Worm (Caenorhabditis elegans) whole organism, L2 larva: Measurements from ENCODE around the gene gst-32.

Experiments
- F13H6.1 ChIP-seq: sonication (generic microtip); optimal IDR thresholded peaks from 2 replicates; lab custom pipeline; 2016; ENCODE audit warnings: missing genetic modification characterization, missing compliant biosample characterization
- ama-1 ChIP-seq: fragments of 150-350 bp; optimal IDR thresholded peaks from 2 replicates; lab custom pipeline; 2018; ENCODE audit warnings: inconsistent platforms
- ceh-82 ChIP-seq: fragments of 150-350 bp; optimal IDR thresholded peaks from 2 replicates; lab custom pipeline; 2014; ENCODE audit warnings: missing biosample characterization, missing genetic modification characterization
- egl-27 ChIP-seq: sonication (generic microtip); optimal IDR thresholded peaks from 3 replicates; lab custom pipeline; 2017; ENCODE audit warnings: missing biosample characterization, missing genetic modification reagents, missing genetic modification characterization
- mdl-1 ChIP-seq, 2 experiments: fragments of 150-350 bp in 1 of 2; sonication (generic microtip) in 1 of 2; optimal IDR thresholded peaks; 2 replicates each; lab custom pipeline; 2017; ENCODE audit warnings: missing biosample characterization in 2 of 2, missing genetic modification characterization in 2 of 2
- nhr-11 ChIP-seq: fragments of 150-350 bp; optimal IDR thresholded peaks from 2 replicates; lab custom pipeline; 2014; ENCODE audit warnings: missing biosample characterization, missing genetic modification characterization
- nhr-129 ChIP-seq: fragments of 150-350 bp; optimal IDR thresholded peaks from 2 replicates; lab custom pipeline; 2014; ENCODE audit warnings: missing biosample characterization, missing genetic modification characterization
- nhr-23 ChIP-seq: fragments of 150-350 bp; optimal IDR thresholded peaks from 2 replicates; lab custom pipeline; 2014; ENCODE audit warnings: missing biosample characterization, missing genetic modification reagents, missing genetic modification characterization
- skn-1 ChIP-seq: sonication (generic microtip); optimal IDR thresholded peaks from 2 replicates; lab custom pipeline; 2017; ENCODE audit warnings: missing biosample characterization, missing genetic modification characterization
- sma-3 ChIP-seq: sonication (generic microtip); optimal IDR thresholded peaks from 2 replicates; lab custom pipeline; 2016; ENCODE audit warnings: missing genetic modification reagents, missing genetic modification characterization, missing compliant biosample characterization
- snpc-4 ChIP-seq: fragments of 150-350 bp; optimal IDR thresholded peaks from 2 replicates; lab custom pipeline; 2014; ENCODE audit warnings: missing biosample characterization, missing genetic modification characterization
- unc-39 ChIP-seq: fragments of 150-350 bp; optimal IDR thresholded peaks from 2 replicates; lab custom pipeline; 2014; ENCODE audit warnings: missing biosample characterization, missing genetic modification characterization
- ztf-11 ChIP-seq: sonication (generic microtip); optimal IDR thresholded peaks from 2 replicates; lab custom pipeline; 2017; ENCODE audit warnings: missing biosample characterization, missing genetic modification characterization

ce11 chrII:15169811-15170282 lies 8.5 kb downstream of the gst-32 start, which contains the start of gene gst-29:
- TF ChIP-seq nhr-129 (no peak), F13H6.1 (tag; lab: Kevin White, UChicago) (no peak), ceh-82 (tag; lab: Kevin White, UChicago) (no peak), nhr-11 (tag; lab: Kevin White, UChicago) (no peak), skn-1 (tag; lab: Kevin White, UChicago) (no peak), mdl-1 (tag; optimal IDR thresholded peaks at IDR 0.05; lab: Kevin White, UChicago) (no peak), sma-3 (no peak), nhr-23 (tag; lab: Kevin White, UChicago) (no peak), ztf-11 (tag; lab: Kevin White, UChicago) (no peak), ama-1 (lab: Kevin White, UChicago) (no peak), snpc-4 (tag; lab: Kevin White, UChicago) (no peak), unc-39 (no peak), egl-27 (tag; lab: Kevin White, UChicago) (no peak)
